Worm (Caenorhabditis elegans) whole organism, late embryonic: Measurements from ENCODE around the gene fbxa-219.

Source experiments
- F13H6.1 ChIP-seq: sonication (generic microtip); optimal IDR thresholded peaks from 2 replicates; lab custom pipeline; 2016; ENCODE audit warnings: missing genetic modification characterization, missing compliant biosample characterization
- ceh-18 ChIP-seq: sonication (generic microtip); optimal IDR thresholded peaks from 2 replicates; lab custom pipeline; 2016; ENCODE audit warnings: missing genetic modification characterization, missing compliant biosample characterization
- fkh-6 ChIP-seq: sonication (generic microtip); optimal IDR thresholded peaks from 2 replicates; lab custom pipeline; 2016; ENCODE audit warnings: missing genetic modification characterization, missing compliant biosample characterization
- hlh-30 ChIP-seq: sonication (generic microtip); optimal IDR thresholded peaks from 2 replicates; lab custom pipeline; 2017; ENCODE audit warnings: antibody characterized with exemption, missing genetic modification characterization, missing compliant biosample characterization; ENCODE audit not compliant: insufficient read depth

DNA sequence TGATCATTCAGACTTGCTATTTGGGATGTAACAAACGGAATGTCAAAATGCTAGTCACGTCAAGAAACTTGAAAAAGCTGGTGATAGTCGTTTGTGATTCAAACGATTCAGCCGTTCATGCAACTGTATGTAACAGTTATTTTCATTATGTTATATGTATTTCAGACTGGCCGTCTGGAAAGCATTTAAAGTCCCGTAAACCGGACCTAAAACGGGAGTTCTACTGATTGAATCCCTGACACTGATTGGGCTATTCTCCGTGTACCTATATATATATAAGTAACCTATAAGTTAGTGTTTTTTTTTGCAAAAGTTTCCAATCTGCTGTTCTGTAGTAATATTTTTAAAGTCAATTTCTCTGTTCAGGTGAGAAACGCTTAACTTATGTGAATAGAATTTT lies 47.6 kb upstream of the fbxa-219 start:
- TF ChIP-seq hlh-30 (no peak), F13H6.1 (tag; lab: Kevin White, UChicago) (no peak), ceh-18 (no peak), fkh-6 (tag; lab: Kevin White, UChicago) (no peak)
